Fruit fly (Drosophila melanogaster): ENCODE data around the gene Ugt36A1.

Ugt36A1 gene

dm6 chr2L:3635444-3635843 is 16.5 kb downstream of the Ugt36A1 start (continued):
- TF ChIP-seq unpg (GFP tag; optimal IDR thresholded peaks at IDR 0.05) (no peak), Xbp1 (GFP tag; optimal IDR thresholded peaks at IDR 0.05) (peak; percentile 8), CG8388 (GFP tag; optimal IDR thresholded peaks at IDR 0.05) (peak; percentile 2), sens (GFP tag) (peak; percentile 50), CG11504 (tag; optimal IDR thresholded peaks at IDR 0.05) (peak; percentile 47), CG6683 (GFP tag; optimal IDR thresholded peaks at IDR 0.05) (no peak), Ets65A (GFP tag) (peak; percentile 39)

DNA sequence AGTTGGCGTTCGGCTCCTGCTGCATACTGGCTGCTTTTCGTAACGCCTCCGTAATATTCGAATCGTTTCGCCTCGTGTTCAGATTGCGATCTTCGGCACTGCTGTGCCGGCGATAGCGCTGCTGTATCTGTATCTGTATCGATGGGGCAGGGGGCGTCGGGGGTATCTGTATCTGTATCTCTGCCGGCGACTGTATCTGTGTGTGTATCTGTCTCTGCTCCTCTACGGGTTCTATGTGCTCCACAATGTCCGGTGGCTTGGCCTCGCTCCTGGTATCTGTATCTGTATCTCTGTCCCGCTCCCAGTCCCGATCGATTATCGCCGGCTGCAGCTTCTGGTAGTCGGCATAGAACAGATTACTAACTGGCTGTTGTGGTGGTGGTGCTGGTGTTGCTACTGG is 21.0 kb downstream of the Ugt36A1 start:
- TF ChIP-seq cas (GFP tag; IDR thresholded peaks at IDR 0.05) (no peak), CG2678 (tag; optimal IDR thresholded peaks at IDR 0.05) (no peak), chinmo (GFP tag; IDR thresholded peaks at IDR 0.05; ENCODE audit: partially characterized antibody) (peak; percentile 59; the same call in 1 of the 4 replicates), org-1 (GFP tag; optimal IDR thresholded peaks at IDR 0.05) (no peak), Nf-YC (tag; optimal IDR thresholded peaks at IDR 0.05) (peak; percentile 12), CG6765 (GFP tag; optimal IDR thresholded peaks at IDR 0.05) (peak; percentile 28), Hand (GFP tag; optimal IDR thresholded peaks at IDR 0.05) (no peak), CG34376 (GFP tag; optimal IDR thresholded peaks at IDR 0.05) (peak; percentile 94), GATAe (GFP tag; conservative IDR thresholded peaks at IDR 0.05) (peak; percentile 80), E2f2 (GFP tag; IDR thresholded peaks at IDR 0.05) (no peak), crol (GFP tag; IDR thresholded peaks at IDR 0.05) (peak; percentile 84), CG10979 (tag; optimal IDR thresholded peaks at IDR 0.05) (no peak), Side (GFP tag; optimal IDR thresholded peaks at IDR 0.05) (no peak), exex (tag; optimal IDR thresholded peaks at IDR 0.05) (peak; percentile 14), crc (GFP tag; optimal IDR thresholded peaks at IDR 0.05) (no peak), cwo (GFP tag; optimal IDR thresholded peaks at IDR 0.05) (peak; percentile 74), gro (GFP tag; optimal IDR thresholded peaks at IDR 0.05) (peak; percentile 14), CG12769 (tag; optimal IDR thresholded peaks at IDR 0.05) (peak; percentile 79), HmgZ (tag; optimal IDR thresholded peaks at IDR 0.05) (peak; percentile 19), CG4282 (GFP tag; optimal IDR thresholded peaks at IDR 0.05) (no peak), ftz-f1 (GFP tag; optimal IDR thresholded peaks at IDR 0.05) (peak; percentile 76), zen2 (GFP tag; IDR thresholded peaks at IDR 0.05; ENCODE audit: partially characterized antibody) (no peak), gem (tag; optimal IDR thresholded peaks at IDR 0.05) (no peak), sug (tag; optimal IDR thresholded peaks at IDR 0.05) (peak; percentile 83), Gsc (GFP tag; IDR thresholded peaks at IDR 0.05) (no peak), Pdp1 (GFP tag; optimal IDR thresholded peaks at IDR 0.05) (peak in 1 of 2 experiments; percentile 73), Adf1 (GFP tag; IDR thresholded peaks at IDR 0.05) (peak; percentile 70), CG18599 (GFP tag; optimal IDR thresholded peaks at IDR 0.05) (peak; percentile 35), grn (GFP tag; optimal IDR thresholded peaks at IDR 0.05) (peak; percentile 88), CG11504 (tag; optimal IDR thresholded peaks at IDR 0.05) (no peak), sim (GFP tag; IDR thresholded peaks at IDR 0.05) (no peak), C15 (GFP tag; IDR thresholded peaks at IDR 0.05) (no peak), al (GFP tag; IDR thresholded peaks at IDR 0.05) (no peak), Dad (GFP tag; optimal IDR thresholded peaks at IDR 0.05) (no peak), CG17186 (GFP tag; optimal IDR thresholded peaks at IDR 0.05) (no peak), sima (GFP tag; optimal IDR thresholded peaks at IDR 0.05) (no peak), Oaz (GFP tag; IDR thresholded peaks at IDR 0.05) (no peak), caup (GFP tag; optimal IDR thresholded peaks at IDR 0.05; ENCODE audit: severe bottlenecking) (peak; percentile 26), CG10543 (GFP tag; optimal IDR thresholded peaks at IDR 0.05) (peak; percentile 90), ci (GFP tag; IDR thresholded peaks at IDR 0.05) (peak; percentile 22; the same call in 1 of the 3 replicates), CG7987 (GFP tag; optimal IDR thresholded peaks at IDR 0.05) (peak; percentile 8), Fer1 (GFP tag; optimal IDR thresholded peaks at IDR 0.05) (peak; percentile 16), nerfin-2 (GFP tag; IDR thresholded peaks at IDR 0.05; ENCODE audit: partially characterized antibody) (no peak)
